Fruit fly (Drosophila melanogaster) whole organism, embryonic: ENCODE measurements around the gene Sec15.

Experiments
- Abd-B ChIP-seq: fragments of 200-800 bp; sonication (Bioruptor generic); optimal IDR thresholded peaks from 2 replicates; lab custom pipeline; 2018; ENCODE audit warnings: missing biosample characterization, mild to moderate bottlenecking, missing genetic modification characterization, moderate library complexity
- Atf-2 ChIP-seq: fragments of 200-800 bp; sonication (Bioruptor generic); optimal IDR thresholded peaks from 2 replicates; lab custom pipeline; 2016; ENCODE audit warnings: missing biosample characterization, missing genetic modification characterization
- CG10267 ChIP-seq: fragments of 200-800 bp; sonication (Bioruptor generic); optimal IDR thresholded peaks from 2 replicates; lab custom pipeline; 2018; ENCODE audit warnings: missing biosample characterization, mild to moderate bottlenecking, missing genetic modification characterization, moderate library complexity
- CG12104 ChIP-seq: fragments of 200-800 bp; sonication (Bioruptor generic); optimal IDR thresholded peaks from 3 replicates; lab custom pipeline; 2016; ENCODE audit warnings: missing biosample characterization, missing genetic modification characterization
- CG12391 ChIP-seq: fragments of 200-800 bp; sonication (Bioruptor generic); optimal IDR thresholded peaks from 3 replicates; lab custom pipeline; 2018; ENCODE audit warnings: missing biosample characterization, mild to moderate bottlenecking, missing genetic modification characterization, moderate library complexity
- CG13775 ChIP-seq: fragments of 200-800 bp; sonication (Bioruptor generic); optimal IDR thresholded peaks from 3 replicates; lab custom pipeline; 2017; ENCODE audit warnings: missing biosample characterization, mild to moderate bottlenecking, missing genetic modification characterization
- CG16863 ChIP-seq: fragments of 200-800 bp; sonication (Bioruptor generic); optimal IDR thresholded peaks from 3 replicates; lab custom pipeline; 2016; ENCODE audit warnings: missing biosample characterization, missing genetic modification characterization
- CG17612 ChIP-seq: fragments of 200-800 bp; sonication (Bioruptor generic); IDR thresholded peaks from 2 replicates; pipeline ENCODE4 v1.3.6; 2022; ENCODE audit warnings: missing biosample characterization, missing genetic modification characterization
- CG2116 ChIP-seq: fragments of 200-800 bp; sonication (Bioruptor generic); optimal IDR thresholded peaks from 3 replicates; lab custom pipeline; 2018; ENCODE audit warnings: missing biosample characterization, mild to moderate bottlenecking, missing genetic modification characterization
- CG2120 ChIP-seq: fragments of 200-800 bp; sonication (Bioruptor generic); optimal IDR thresholded peaks from 3 replicates; lab custom pipeline; 2016; ENCODE audit warnings: missing biosample characterization, missing genetic modification characterization
- CG2199 ChIP-seq: fragments of 200-800 bp; sonication (Bioruptor generic); IDR thresholded peaks from 3 replicates; pipeline ENCODE4 v1.3.6; 2022; ENCODE audit warnings: missing biosample characterization, missing genetic modification characterization
- CG2712 ChIP-seq: fragments of 200-800 bp; optimal IDR thresholded peaks from 3 replicates; lab custom pipeline; 2019; ENCODE audit warnings: missing biosample characterization, mild to moderate bottlenecking, missing genetic modification characterization, moderate library complexity
- CG31365 ChIP-seq: fragments of 200-800 bp; sonication (Bioruptor generic); optimal IDR thresholded peaks from 2 replicates; lab custom pipeline; 2018; ENCODE audit warnings: missing biosample characterization, mild to moderate bottlenecking, missing genetic modification characterization
- CG3163 ChIP-seq: fragments of 200-800 bp; sonication (Bioruptor generic); optimal IDR thresholded peaks from 3 replicates; lab custom pipeline; 2016; ENCODE audit warnings: missing biosample characterization, missing genetic modification characterization
- CG3726 ChIP-seq: fragments of 200-800 bp; sonication (Bioruptor generic); IDR thresholded peaks from 3 replicates; pipeline ENCODE4, ENCODE4 v1.3.6; 2022; ENCODE audit warnings: missing biosample characterization, missing genetic modification characterization
- CG4617 ChIP-seq: fragments of 200-800 bp; sonication (Bioruptor generic); optimal IDR thresholded peaks from 3 replicates; lab custom pipeline; 2016; ENCODE audit warnings: missing biosample characterization, missing genetic modification characterization, borderline replicate concordance
- CG8281 ChIP-seq: fragments of 200-800 bp; sonication (Bioruptor generic); optimal IDR thresholded peaks from 2 replicates; lab custom pipeline; 2018; ENCODE audit warnings: missing biosample characterization, mild to moderate bottlenecking, missing genetic modification characterization, moderate library complexity
- CG8388 ChIP-seq: fragments of 200-800 bp; sonication (Bioruptor generic); optimal IDR thresholded peaks from 2 replicates; lab custom pipeline; 2019; ENCODE audit warnings: missing biosample characterization, mild to moderate bottlenecking, missing genetic modification characterization, moderate library complexity
- CG9727 ChIP-seq: fragments of 200-800 bp; sonication (Bioruptor generic); optimal IDR thresholded peaks from 3 replicates; lab custom pipeline; 2017; ENCODE audit warnings: missing biosample characterization, mild to moderate bottlenecking, missing genetic modification characterization
- D ChIP-seq, 2 experiments: fragments of 200-800 bp in 1 of 2; fragments of >200 bp in 1 of 2; sonication (Bioruptor generic) in 1 of 2; optimal IDR thresholded peaks; 2 replicates in 1 of 2; 3 replicates in 1 of 2; lab custom pipeline; 2017; ENCODE audit warnings: mild to moderate bottlenecking in 1 of 2, missing biosample characterization in 1 of 2, missing genetic modification characterization in 1 of 2, missing genetic modification reagents in 1 of 2
- E2f1 ChIP-seq: fragments of 200-800 bp; sonication (Bioruptor generic); IDR thresholded peaks from 2 replicates; pipeline ENCODE4 v1.3.6; 2022; ENCODE audit warnings: missing biosample characterization, missing genetic modification characterization
- Fer3 ChIP-seq: fragments of 200-800 bp; sonication (Bioruptor generic); optimal IDR thresholded peaks from 2 replicates; lab custom pipeline; 2018; ENCODE audit warnings: missing biosample characterization, mild to moderate bottlenecking, missing genetic modification characterization, moderate library complexity
- NC2α ChIP-seq: fragments of 200-800 bp; sonication (Bioruptor generic); optimal IDR thresholded peaks from 2 replicates; lab custom pipeline; 2016; ENCODE audit warnings: missing biosample characterization, missing genetic modification characterization
- Ravus ChIP-seq: fragments of 200-800 bp; sonication (Bioruptor generic); IDR thresholded peaks from 2 replicates; pipeline ENCODE4 v1.3.6; 2022; ENCODE audit warnings: missing biosample characterization, missing genetic modification characterization
- Rfx ChIP-seq: fragments of 200-800 bp; sonication (Bioruptor generic); IDR thresholded peaks from 2 replicates; pipeline ENCODE4 v1.3.6; 2022; ENCODE audit warnings: missing biosample characterization, missing genetic modification characterization
- Stat92E ChIP-seq, 3 experiments: fragments of >200 bp in 2 of 3; fragments of 200-800 bp in 1 of 3; sonication (Bioruptor generic) in 1 of 3; optimal IDR thresholded peaks; 2 replicates each; lab custom pipeline; 2017 to 2019; ENCODE audit warnings: missing biosample characterization in 3 of 3, missing genetic modification characterization in 3 of 3, mild to moderate bottlenecking in 1 of 3, moderate library complexity in 1 of 3
- abd-A ChIP-seq: fragments of 200-800 bp; sonication (Bioruptor generic); optimal IDR thresholded peaks from 3 replicates; lab custom pipeline; 2019; ENCODE audit warnings: missing biosample characterization, mild to moderate bottlenecking, missing genetic modification characterization, moderate library complexity
- bbx ChIP-seq: fragments of 200-800 bp; sonication (Bioruptor generic); IDR thresholded peaks from 2 replicates; pipeline ENCODE4 v1.3.6; 2022; ENCODE audit warnings: missing biosample characterization, missing genetic modification characterization; ENCODE audit not compliant: partially characterized antibody
- bowl ChIP-seq: fragments of 200-800 bp; sonication (Bioruptor generic); IDR thresholded peaks from 2 replicates; pipeline ENCODE4 v1.3.6; 2022; ENCODE audit warnings: missing biosample characterization, missing genetic modification characterization
- cad ChIP-seq: fragments of >200 bp; optimal IDR thresholded peaks from 2 replicates; lab custom pipeline; 2017; ENCODE audit warnings: missing biosample characterization, missing genetic modification characterization
- dysf ChIP-seq: fragments of 200-800 bp; sonication (Bioruptor generic); IDR thresholded peaks from 3 replicates; pipeline ENCODE4 v1.3.6; 2022; ENCODE audit warnings: missing biosample characterization, missing genetic modification characterization
- fd96Cb ChIP-seq: fragments of 200-800 bp; sonication (Bioruptor generic); optimal IDR thresholded peaks from 2 replicates; lab custom pipeline; 2018; ENCODE audit warnings: missing biosample characterization, mild to moderate bottlenecking, missing genetic modification characterization, moderate library complexity
- gsb ChIP-seq: fragments of 200-800 bp; sonication (Bioruptor generic); IDR thresholded peaks from 2 replicates; pipeline ENCODE4 v1.3.6; 2022; ENCODE audit warnings: missing biosample characterization, missing genetic modification characterization
- gsb-n ChIP-seq: fragments of 200-800 bp; sonication (Bioruptor generic); optimal IDR thresholded peaks from 3 replicates; lab custom pipeline; 2018; ENCODE audit warnings: missing biosample characterization, mild to moderate bottlenecking, missing genetic modification characterization
- jigr1 ChIP-seq: fragments of 200-800 bp; sonication (Bioruptor generic); IDR thresholded peaks from 3 replicates; pipeline ENCODE4 v1.3.6; 2022; ENCODE audit warnings: missing biosample characterization, missing genetic modification characterization
- nerfin-1 ChIP-seq: fragments of 200-800 bp; sonication (Bioruptor generic); optimal IDR thresholded peaks from 3 replicates; lab custom pipeline; 2019; ENCODE audit warnings: missing biosample characterization, mild to moderate bottlenecking, missing genetic modification characterization, moderate library complexity
- nmo ChIP-seq: fragments of 200-800 bp; sonication (Bioruptor generic); optimal IDR thresholded peaks from 2 replicates; lab custom pipeline; 2018; ENCODE audit warnings: missing biosample characterization, mild to moderate bottlenecking, missing genetic modification characterization, moderate library complexity
- odd ChIP-seq: fragments of 200-800 bp; sonication (Bioruptor generic); optimal IDR thresholded peaks from 2 replicates; lab custom pipeline; 2017; ENCODE audit warnings: missing biosample characterization, mild to moderate bottlenecking, missing genetic modification characterization
- onecut ChIP-seq: fragments of 200-800 bp; sonication (Bioruptor generic); IDR thresholded peaks from 2 replicates; pipeline ENCODE4 v1.3.6; 2022; ENCODE audit warnings: missing biosample characterization, missing genetic modification characterization
- p53 ChIP-seq: fragments of 200-800 bp; sonication (Bioruptor generic); optimal IDR thresholded peaks from 2 replicates; lab custom pipeline; 2016; ENCODE audit warnings: missing biosample characterization, missing genetic modification characterization
- pzg ChIP-seq: fragments of 200-800 bp; sonication (Bioruptor generic); optimal IDR thresholded peaks from 3 replicates; lab custom pipeline; 2018; ENCODE audit warnings: missing biosample characterization, mild to moderate bottlenecking, missing genetic modification characterization, moderate library complexity
- salm ChIP-seq: fragments of 200-800 bp; sonication (Bioruptor generic); optimal IDR thresholded peaks from 2 replicates; lab custom pipeline; 2018; ENCODE audit warnings: missing biosample characterization, mild to moderate bottlenecking, missing genetic modification characterization
- sima ChIP-seq: fragments of 200-800 bp; sonication (Bioruptor generic); optimal IDR thresholded peaks from 2 replicates; lab custom pipeline; 2016; ENCODE audit warnings: missing biosample characterization, missing genetic modification characterization
- tna ChIP-seq: fragments of 200-800 bp; sonication (Bioruptor generic); IDR thresholded peaks from 2 replicates; pipeline ENCODE4 v1.3.6; 2022; ENCODE audit warnings: missing biosample characterization, missing genetic modification characterization; ENCODE audit not compliant: partially characterized antibody
- tup ChIP-seq: fragments of 200-800 bp; sonication (Bioruptor generic); optimal IDR thresholded peaks from 2 replicates; lab custom pipeline; 2016; ENCODE audit warnings: missing biosample characterization, mild to moderate bottlenecking, missing genetic modification characterization, moderate library complexity
- tx ChIP-seq: fragments of 200-800 bp; sonication (Bioruptor generic); optimal IDR thresholded peaks from 2 replicates; lab custom pipeline; 2016; ENCODE audit warnings: missing biosample characterization, missing genetic modification characterization
- unpg ChIP-seq: fragments of 200-800 bp; sonication (Bioruptor generic); optimal IDR thresholded peaks from 3 replicates; lab custom pipeline; 2018; ENCODE audit warnings: missing biosample characterization, mild to moderate bottlenecking, missing genetic modification characterization, moderate library complexity
- wdn ChIP-seq: fragments of 200-800 bp; sonication (Bioruptor generic); IDR thresholded peaks from 2 replicates; pipeline ENCODE4 v1.3.6; 2022; ENCODE audit warnings: missing biosample characterization, missing genetic modification characterization

Sec15 gene

DNA sequence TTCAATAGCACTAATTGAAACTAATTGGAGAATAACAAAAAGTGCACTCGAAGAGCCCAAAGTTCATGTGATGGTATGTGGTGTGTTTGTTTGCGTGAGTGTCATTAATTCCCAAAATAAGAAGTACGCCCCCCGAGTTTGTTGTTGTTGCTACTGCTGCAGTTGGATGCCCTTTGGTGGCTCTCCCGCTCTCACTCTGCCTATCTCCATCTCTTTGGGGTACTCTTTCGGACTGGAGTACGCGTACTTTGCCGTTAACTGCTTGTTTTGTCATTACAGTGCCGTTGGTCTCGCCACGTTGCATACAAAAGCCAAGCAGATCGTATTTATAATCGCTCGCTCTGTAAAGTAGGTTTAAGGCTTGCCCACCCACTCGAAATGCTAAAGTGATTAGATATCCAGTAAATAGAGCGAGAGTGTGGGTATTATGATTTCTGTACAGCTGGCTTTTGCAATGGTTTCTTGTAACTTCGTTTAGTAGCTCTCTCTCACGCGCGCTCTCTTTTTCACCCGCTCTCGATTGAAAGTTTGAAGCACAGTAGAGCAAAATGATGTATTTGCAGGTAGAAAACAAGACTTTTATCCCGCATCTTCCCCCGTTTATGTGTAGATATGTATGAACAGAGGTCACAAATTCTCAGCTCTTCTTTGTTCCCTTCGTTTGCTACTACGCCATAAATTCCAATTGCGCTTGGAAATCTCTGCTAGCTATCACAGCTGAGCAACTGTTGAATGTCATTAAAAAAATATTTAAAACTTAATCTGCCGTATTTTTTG lies 4.4 kb upstream of the Sec15 start (continued):
- TF ChIP-seq onecut (no peak; the same call in 1 of the 2 replicates), CG12391 (peak; percentile 38), tup (GFP tag; lab: Kevin White, UChicago) (no peak), unpg (GFP tag; lab: Kevin White, UChicago) (peak; percentile 24), Stat92E (GFP tag; optimal IDR thresholded peaks at IDR 0.05; lab: Kevin White, UChicago) (no peak), gsb-n (tag; lab: Kevin White, UChicago) (no peak), Atf-2 (no peak), tna (GFP tag; lab: Robert Waterston, UW) (no peak), Fer3 (peak; percentile 14), cad (GFP tag; lab: Kevin White, UChicago) (no peak), CG16863 (GFP tag; lab: Kevin White, UChicago) (no peak), CG31365 (tag; lab: Kevin White, UChicago) (peak; percentile 79), CG9727 (GFP tag; lab: Kevin White, UChicago) (no peak), bbx (GFP tag; lab: Robert Waterston, UW) (no peak), bowl (GFP tag; lab: Robert Waterston, UW) (peak; percentile 51; the same call in 1 of the 2 replicates), wdn (GFP tag; lab: Robert Waterston, UW) (no peak), CG2199 (GFP tag; lab: Robert Waterston, UW) (peak; percentile 10; the same call in 1 of the 3 replicates), CG12104 (GFP tag; lab: Kevin White, UChicago) (peak; percentile 33), p53 (GFP tag; lab: Kevin White, UChicago) (no peak), CG8388 (GFP tag; lab: Kevin White, UChicago) (no peak), jigr1 (GFP tag; lab: Robert Waterston, UW) (no peak), NC2α (GFP tag; lab: Kevin White, UChicago) (no peak), Ravus (GFP tag; lab: Robert Waterston, UW) (no peak), Abd-B (GFP tag; lab: Kevin White, UChicago) (peak; percentile 39), tx (no peak), odd (GFP tag; lab: Kevin White, UChicago) (peak; percentile 14), CG2116 (GFP tag; lab: Kevin White, UChicago) (no peak), nerfin-1 (peak; percentile 64), Rfx (GFP tag; lab: Robert Waterston, UW) (peak; percentile 51), E2f1 (GFP tag; lab: Robert Waterston, UW) (no peak), CG10267 (no peak), CG2120 (peak; percentile 27), salm (peak; percentile 38), CG13775 (peak; percentile 9), nmo (GFP tag; lab: Kevin White, UChicago) (peak; percentile 31), CG8281 (peak; percentile 10), pzg (no peak), dysf (peak; percentile 60; the same call in 2 of the 3 replicates), CG2712 (tag; lab: Kevin White, UChicago) (peak; percentile 24), CG3163 (peak; percentile 72), abd-A (tag; lab: Kevin White, UChicago) (no peak), gsb (GFP tag; lab: Robert Waterston, UW) (no peak), fd96Cb (tag; lab: Kevin White, UChicago) (peak; percentile 28), CG3726 (no peak), sima (no peak), D (optimal IDR thresholded peaks at IDR 0.05; lab: Kevin White, UChicago) (no peak), D (GFP tag; optimal IDR thresholded peaks at IDR 0.05; lab: Kevin White, UChicago) (peak; percentile 5), CG17612 (no peak), CG4617 (GFP tag; lab: Kevin White, UChicago) (no peak)
